Worm (Caenorhabditis elegans): Measurements from ENCODE around the gene lite-1.

Gene lite-1

DNA sequence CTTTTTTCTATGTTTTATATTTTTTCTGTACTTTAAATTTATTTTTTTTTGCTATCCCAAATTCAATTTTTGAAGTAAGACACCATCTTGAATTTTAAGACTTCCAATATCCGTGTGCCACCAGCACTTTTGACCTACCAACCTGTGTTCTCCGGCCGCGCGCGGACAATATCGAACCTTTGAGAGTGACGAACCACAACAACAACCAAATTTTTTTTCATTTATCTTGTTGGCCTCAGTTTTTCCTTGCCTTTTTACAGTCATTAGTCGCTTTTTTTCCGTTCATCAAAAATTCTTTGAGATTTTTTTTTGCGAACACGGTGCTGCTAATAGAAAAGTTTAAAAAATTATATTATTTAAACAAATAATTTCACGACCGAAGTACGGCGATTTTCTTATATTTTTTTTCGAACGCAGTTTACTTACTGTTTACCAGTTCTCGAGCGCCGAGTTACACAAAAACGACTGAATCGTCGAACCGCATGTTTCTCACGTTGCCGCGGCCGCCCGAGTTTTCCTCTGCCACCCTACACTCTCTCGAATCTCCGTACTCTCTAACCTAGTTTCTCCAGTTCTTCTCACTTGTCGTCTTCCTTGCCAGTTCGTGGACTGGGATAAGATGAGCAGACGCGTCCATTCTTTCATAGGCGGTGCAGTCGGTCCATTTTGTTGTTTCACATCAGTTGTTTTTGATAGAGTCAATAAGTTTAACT is 9.5 kb upstream of the lite-1 start (continued):
- TF ChIP-seq hmg-1.2 (GFP tag; IDR thresholded peaks at IDR 0.05) (peak; percentile 60; the same call in 1 of the 2 replicates), rcor-1 (GFP tag; IDR thresholded peaks at IDR 0.05) (peak; percentile 41; the same call in 1 of the 2 replicates)

DNA sequence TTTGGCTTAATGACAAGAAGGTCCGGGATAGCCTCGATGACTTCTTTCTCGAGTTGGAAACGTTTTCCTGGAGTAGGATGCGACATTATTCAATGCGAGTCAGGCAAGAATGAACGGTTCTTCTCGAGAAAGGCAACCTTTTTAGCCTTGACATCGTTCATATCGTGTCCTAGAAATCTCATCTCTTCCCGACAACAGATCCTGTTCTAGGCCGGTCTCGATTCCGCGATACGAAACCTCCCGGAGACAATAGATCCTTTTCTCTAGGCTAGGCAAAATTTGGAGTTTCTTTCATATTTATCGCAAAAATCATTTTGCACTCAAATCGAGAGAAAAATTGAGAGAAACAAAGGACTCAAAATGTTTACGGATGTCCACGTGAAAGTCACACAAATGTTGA is 8.4 kb upstream of the lite-1 start, which contains the start of gene rml-3:
Gene rml-3, minus strand, starts transcription at position 93 of the 400 bp plus-strand sequence.
- no peak for TF ChIP-seq mxl-1 (tag; optimal IDR thresholded peaks at IDR 0.05)
- TF ChIP-seq ztf-22 (GFP tag; optimal IDR thresholded peaks at IDR 0.05): no peak
- TF ChIP-seq ztf-28 (GFP tag; IDR thresholded peaks at IDR 0.05): no peak
- TF ChIP-seq Y95B8A.8 (GFP tag; IDR thresholded peaks at IDR 0.05): no peak
- TF ChIP-seq sdz-38 (tag; optimal IDR thresholded peaks at IDR 0.05): no peak
- no peak for TF ChIP-seq mes-4 (tag; optimal IDR thresholded peaks at IDR 0.05)
- TF ChIP-seq nhr-27 (tag; optimal IDR thresholded peaks at IDR 0.05): no peak
- no peak for TF ChIP-seq bed-2 (GFP tag; IDR thresholded peaks at IDR 0.05)
- no peak for TF ChIP-seq B0019.2 (GFP tag; conservative IDR thresholded peaks at IDR 0.05)
- TF ChIP-seq mcd-1 (GFP tag; IDR thresholded peaks at IDR 0.05): no peak
- no peak for TF ChIP-seq lir-1 (GFP tag; conservative IDR thresholded peaks at IDR 0.05)
- TF ChIP-seq dpff-1 (tag; optimal IDR thresholded peaks at IDR 0.05): no peak
- no peak for TF ChIP-seq hlh-26 (GFP tag; conservative IDR thresholded peaks at IDR 0.05)
- no peak for TF ChIP-seq lin-40 (tag; optimal IDR thresholded peaks at IDR 0.05)
- no peak for TF ChIP-seq F33H1.4 (GFP tag; IDR thresholded peaks at IDR 0.05)
- TF ChIP-seq madf-3 (GFP tag; IDR thresholded peaks at IDR 0.05): no peak

DNA sequence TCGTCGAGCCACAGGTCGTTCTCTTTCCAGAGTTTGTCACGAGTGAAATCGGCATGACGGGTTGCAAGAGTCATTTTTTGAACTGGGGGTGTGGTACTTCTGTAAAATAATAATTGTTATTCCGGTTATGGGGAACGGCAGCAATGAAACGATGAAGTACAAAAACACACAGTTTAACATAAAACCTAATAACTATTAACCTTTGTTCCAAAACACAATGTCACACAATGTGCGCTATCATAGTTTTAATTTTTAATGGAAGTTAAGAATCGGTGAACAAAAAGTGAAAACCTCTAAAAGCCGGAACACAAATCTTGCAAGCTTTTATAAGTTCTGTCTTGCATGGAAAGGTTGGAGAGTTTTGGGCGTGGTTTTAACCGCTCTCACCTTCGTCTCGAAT is 4.9 kb upstream of the lite-1 start, which contains the start of gene hsp-43:
Gene hsp-43, minus strand, starts transcription at position 101 of the 400 bp plus-strand sequence.
- TF ChIP-seq ekl-4 (GFP tag; IDR thresholded peaks at IDR 0.05): no peak
- no peak for TF ChIP-seq hlh-26 (GFP tag; conservative IDR thresholded peaks at IDR 0.05)
- TF ChIP-seq Y95B8A.8 (GFP tag; IDR thresholded peaks at IDR 0.05): no peak
- no peak for TF ChIP-seq die-1 (tag; optimal IDR thresholded peaks at IDR 0.05)
- no peak for TF ChIP-seq madf-8 (GFP tag; conservative IDR thresholded peaks at IDR 0.05)
- TF ChIP-seq hmg-20 (GFP tag; IDR thresholded peaks at IDR 0.05): no peak
- TF ChIP-seq Y79H2A.3 (GFP tag; conservative IDR thresholded peaks at IDR 0.05): no peak
- no peak for TF ChIP-seq ceh-58 (GFP tag; IDR thresholded peaks at IDR 0.05)
- no peak for TF ChIP-seq F39B2.1 (GFP tag; IDR thresholded peaks at IDR 0.05)
- no peak for TF ChIP-seq pha-4 (tag; optimal IDR thresholded peaks at IDR 0.05)
- TF ChIP-seq zim-3 (tag; optimal IDR thresholded peaks at IDR 0.05): no peak
- TF ChIP-seq xnd-1 (tag; optimal IDR thresholded peaks at IDR 0.05): no peak
- no peak for TF ChIP-seq mes-4 (tag; optimal IDR thresholded peaks at IDR 0.05)
- TF ChIP-seq snpc-4 (GFP tag; optimal IDR thresholded peaks at IDR 0.05): no peak
- no peak for TF ChIP-seq snpc-4 (tag; optimal IDR thresholded peaks at IDR 0.05)
- TF ChIP-seq bed-2 (GFP tag; IDR thresholded peaks at IDR 0.05): no peak
- no peak for TF ChIP-seq B0261.1 (tag; optimal IDR thresholded peaks at IDR 0.05)
- TF ChIP-seq F57C9.4 (tag; optimal IDR thresholded peaks at IDR 0.05): no peak

DNA sequence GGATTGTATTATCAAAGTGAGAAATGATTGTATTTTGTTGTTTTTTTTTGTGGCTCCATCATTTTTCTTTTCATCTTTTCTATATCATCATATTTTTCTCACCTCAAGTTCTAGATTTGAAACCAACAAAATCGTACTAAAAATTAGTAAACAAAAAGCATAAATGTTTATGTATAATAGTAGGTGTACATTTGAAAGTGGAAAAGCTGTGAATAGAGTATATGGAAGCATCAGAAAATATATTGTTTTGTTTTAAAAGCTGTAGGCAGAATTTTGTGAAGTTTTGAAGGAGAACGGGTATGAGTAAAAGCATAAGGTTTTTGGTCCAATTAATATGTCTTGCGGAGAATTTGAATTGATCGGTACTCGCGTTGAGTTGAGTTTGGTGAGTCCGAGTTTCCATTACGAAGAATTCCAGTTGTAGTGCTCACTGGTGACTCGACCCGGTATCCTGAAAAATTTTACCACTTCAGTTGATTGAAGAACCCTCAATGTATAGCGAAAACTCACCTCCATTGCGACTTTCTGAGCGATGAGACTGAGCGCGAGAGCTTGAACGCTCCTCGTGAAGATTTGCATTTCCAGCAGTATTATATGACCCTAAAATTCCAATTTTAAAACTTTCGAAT is 2.5 kb upstream of the lite-1 start, which contains the start of gene C14F11.4:
Gene C14F11.4, minus strand, starts transcription at position 51 of the 629 bp plus-strand sequence.
- TF ChIP-seq mcd-1 (GFP tag; IDR thresholded peaks at IDR 0.05): 0 out of 2 replicates have a peak, but pooled peaks have one; percentile 12
- 0 out of 2 replicates have a peak, but pooled peaks have one; percentile 34 for TF ChIP-seq ekl-4 (GFP tag; IDR thresholded peaks at IDR 0.05)
- TF ChIP-seq hmg-1.2 (GFP tag; IDR thresholded peaks at IDR 0.05): 0 out of 2 replicates have a peak, but pooled peaks have one; percentile 7
- TF ChIP-seq bed-2 (GFP tag; IDR thresholded peaks at IDR 0.05): no peak
- TF ChIP-seq nhr-120 (GFP tag; IDR thresholded peaks at IDR 0.05): 0 out of 2 replicates have a peak, but pooled peaks have one; percentile 62

Measured in whole organism, young adult.